Worm (Caenorhabditis elegans) whole organism, L1 larva: ENCODE measurements around the gene R13D11.1.

Experiments
- C04F5.9 ChIP-seq: sonication (generic microtip); optimal IDR thresholded peaks from 2 replicates; lab custom pipeline; 2016; ENCODE audit warnings: missing genetic modification characterization, missing compliant biosample characterization
- C16A3.4 ChIP-seq: fragments of 150-350 bp; optimal IDR thresholded peaks from 2 replicates; lab custom pipeline; 2014; ENCODE audit warnings: missing biosample characterization, missing genetic modification characterization
- ceh-82 ChIP-seq, 3 experiments: fragments of 150-350 bp in 1 of 3; sonication (generic microtip) in 2 of 3; optimal IDR thresholded peaks; 2 replicates each; lab custom pipeline; 2014 to 2017; ENCODE audit warnings: missing biosample characterization in 3 of 3, missing genetic modification characterization in 3 of 3
- ceh-90 ChIP-seq: sonication (generic microtip); optimal IDR thresholded peaks from 2 replicates; lab custom pipeline; 2016; ENCODE audit warnings: missing genetic modification characterization, missing compliant biosample characterization
- ces-1 ChIP-seq: fragments of 150-350 bp; optimal IDR thresholded peaks from 2 replicates; lab custom pipeline; 2014; ENCODE audit warnings: missing biosample characterization, missing genetic modification reagents, missing genetic modification characterization
- dsc-1 ChIP-seq: sonication (generic microtip); optimal IDR thresholded peaks from 2 replicates; lab custom pipeline; 2016; ENCODE audit warnings: mild to moderate bottlenecking, missing genetic modification characterization, missing compliant biosample characterization
- efl-1 ChIP-seq, 4 experiments: fragments of 150-350 bp; optimal IDR thresholded peaks in 3 of 4; peaks in 1 of 4; 1 replicate in 1 of 4; 2 replicates in 3 of 4; lab custom pipeline; 2014; ENCODE audit warnings: missing biosample characterization in 2 of 4, missing genetic modification characterization in 2 of 4, missing genetic modification reagents in 2 of 4
- elt-3 ChIP-seq, 6 experiments: fragments of 150-350 bp in 1 of 6; sonication (generic microtip); optimal IDR thresholded peaks; 2 replicates each; lab custom pipeline; 2017 to 2018; ENCODE audit warnings: missing biosample characterization in 6 of 6, missing genetic modification characterization in 6 of 6, inconsistent platforms in 1 of 6
- ets-5 ChIP-seq: fragments of 200-800 bp; sonication (Bioruptor generic); IDR thresholded peaks from 2 replicates; pipeline ENCODE4 v1.3.6; 2022; ENCODE audit warnings: missing genetic modification characterization, missing compliant biosample characterization
- fkh-10 ChIP-seq: sonication (generic microtip); optimal IDR thresholded peaks from 2 replicates; lab custom pipeline; 2017; ENCODE audit warnings: missing biosample characterization, missing genetic modification reagents, missing genetic modification characterization
- fkh-4 ChIP-seq: sonication (generic microtip); optimal IDR thresholded peaks from 2 replicates; lab custom pipeline; 2016; ENCODE audit warnings: missing compliant biosample characterization, missing genetic modification characterization, borderline replicate concordance
- fkh-8 ChIP-seq: sonication (generic microtip); optimal IDR thresholded peaks from 2 replicates; lab custom pipeline; 2016; ENCODE audit warnings: mild to moderate bottlenecking, missing genetic modification characterization, missing compliant biosample characterization
- grh-1 ChIP-seq: fragments of 200-800 bp; sonication (Bioruptor generic); IDR thresholded peaks from 2 replicates; pipeline ENCODE4 v1.3.6; 2022; ENCODE audit warnings: missing genetic modification reagents, missing genetic modification characterization, missing compliant biosample characterization
- hlh-17 ChIP-seq: fragments of 200-800 bp; sonication (Bioruptor generic); optimal IDR thresholded peaks from 2 replicates; lab custom pipeline; 2018; ENCODE audit warnings: missing genetic modification characterization, mild to moderate bottlenecking, missing compliant biosample characterization, moderate library complexity, borderline replicate concordance
- isw-1 ChIP-seq: fragments of 200-800 bp; sonication (Bioruptor generic); IDR thresholded peaks from 2 replicates; pipeline ENCODE4 v1.3.6; 2022; ENCODE audit warnings: missing genetic modification characterization, missing compliant biosample characterization
- jun-1 ChIP-seq: fragments of 150-350 bp; optimal IDR thresholded peaks from 2 replicates; lab custom pipeline; 2014; ENCODE audit warnings: missing biosample characterization, missing genetic modification reagents, missing genetic modification characterization
- lin-13 ChIP-seq: fragments of 150-350 bp; optimal IDR thresholded peaks from 2 replicates; lab custom pipeline; 2014; ENCODE audit warnings: missing biosample characterization, missing genetic modification reagents, missing genetic modification characterization
- lin-14 ChIP-seq: fragments of 200-800 bp; sonication (Bioruptor generic); optimal IDR thresholded peaks from 2 replicates; lab custom pipeline; 2018; ENCODE audit warnings: mild to moderate bottlenecking, missing genetic modification characterization, moderate library complexity, missing compliant biosample characterization
- lir-3 ChIP-seq: sonication (generic microtip); optimal IDR thresholded peaks from 2 replicates; lab custom pipeline; 2016; ENCODE audit warnings: mild to moderate bottlenecking, missing genetic modification characterization, moderate library complexity, missing compliant biosample characterization; ENCODE audit not compliant: poor library complexity
- mab-9 ChIP-seq: fragments of 200-800 bp; sonication (Bioruptor generic); IDR thresholded peaks from 2 replicates; pipeline ENCODE4 v1.3.6; 2022; ENCODE audit warnings: missing genetic modification reagents, missing genetic modification characterization, missing compliant biosample characterization
- mef-2 ChIP-seq: fragments of 150-350 bp; optimal IDR thresholded peaks from 2 replicates; lab custom pipeline; 2014; ENCODE audit warnings: missing biosample characterization, missing genetic modification characterization
- mep-1 ChIP-seq: fragments of 150-350 bp; optimal IDR thresholded peaks from 2 replicates; lab custom pipeline; 2014; ENCODE audit warnings: missing biosample characterization, missing genetic modification characterization
- nhr-11 ChIP-seq: fragments of 150-350 bp; optimal IDR thresholded peaks from 2 replicates; lab custom pipeline; 2014; ENCODE audit warnings: missing biosample characterization, missing genetic modification characterization
- nhr-12 ChIP-seq: sonication (generic microtip); optimal IDR thresholded peaks from 2 replicates; lab custom pipeline; 2017; ENCODE audit warnings: missing biosample characterization, missing genetic modification characterization
- nhr-20 ChIP-seq: sonication (generic microtip); optimal IDR thresholded peaks from 2 replicates; lab custom pipeline; 2016; ENCODE audit warnings: mild to moderate bottlenecking, missing genetic modification characterization, missing compliant biosample characterization
- nhr-28 ChIP-seq: fragments of 150-350 bp; optimal IDR thresholded peaks from 2 replicates; lab custom pipeline; 2014; ENCODE audit warnings: missing biosample characterization, missing genetic modification characterization
- nhr-84 ChIP-seq: sonication (generic microtip); optimal IDR thresholded peaks from 2 replicates; lab custom pipeline; 2017; ENCODE audit warnings: missing biosample characterization, missing genetic modification characterization
- nhr-90 ChIP-seq: sonication (generic microtip); optimal IDR thresholded peaks from 2 replicates; lab custom pipeline; 2016; ENCODE audit warnings: mild to moderate bottlenecking, missing genetic modification characterization, missing compliant biosample characterization; ENCODE audit not compliant: poor library complexity
- pqm-1 ChIP-seq: sonication (generic microtip); optimal IDR thresholded peaks from 3 replicates; lab custom pipeline; 2017; ENCODE audit warnings: missing biosample characterization, missing genetic modification characterization
- skn-1 ChIP-seq: fragments of 150-350 bp; optimal IDR thresholded peaks from 2 replicates; lab custom pipeline; 2014; ENCODE audit warnings: missing biosample characterization, missing genetic modification characterization
- snpc-4 ChIP-seq: fragments of 150-350 bp; optimal IDR thresholded peaks from 2 replicates; lab custom pipeline; 2014; ENCODE audit warnings: missing biosample characterization, missing genetic modification characterization
- snu-23 ChIP-seq: sonication (generic microtip); optimal IDR thresholded peaks from 2 replicates; lab custom pipeline; 2016; ENCODE audit warnings: missing genetic modification characterization, missing compliant biosample characterization
- sox-4 ChIP-seq: sonication (generic microtip); optimal IDR thresholded peaks from 2 replicates; lab custom pipeline; 2016; ENCODE audit warnings: missing genetic modification characterization, missing compliant biosample characterization
- sptf-1 ChIP-seq: fragments of 150-350 bp; optimal IDR thresholded peaks from 2 replicates; lab custom pipeline; 2014; ENCODE audit warnings: missing biosample characterization, missing genetic modification characterization
- swsn-7 ChIP-seq: sonication (generic microtip); optimal IDR thresholded peaks from 2 replicates; lab custom pipeline; 2016; ENCODE audit warnings: missing genetic modification characterization, missing compliant biosample characterization
- tlp-1 ChIP-seq: fragments of 150-350 bp; optimal IDR thresholded peaks from 2 replicates; lab custom pipeline; 2014; ENCODE audit warnings: missing biosample characterization, missing genetic modification characterization
- unc-30 ChIP-seq: sonication (generic microtip); optimal IDR thresholded peaks from 2 replicates; lab custom pipeline; 2017; ENCODE audit warnings: missing biosample characterization, missing genetic modification characterization
- unc-62 ChIP-seq: fragments of 150-350 bp; optimal IDR thresholded peaks from 2 replicates; lab custom pipeline; 2014; ENCODE audit warnings: missing biosample characterization, missing genetic modification reagents, missing genetic modification characterization
- vab-15 ChIP-seq: sonication (generic microtip); optimal IDR thresholded peaks from 2 replicates; lab custom pipeline; 2017; ENCODE audit warnings: missing genotype, mild to moderate bottlenecking, missing genetic modification characterization, missing compliant biosample characterization
- zip-4 ChIP-seq: fragments of 200-800 bp; sonication (Bioruptor generic); optimal IDR thresholded peaks from 2 replicates; lab custom pipeline; 2018; ENCODE audit warnings: mild to moderate bottlenecking, missing genetic modification characterization, moderate library complexity, missing compliant biosample characterization

R13D11.1 gene

DNA sequence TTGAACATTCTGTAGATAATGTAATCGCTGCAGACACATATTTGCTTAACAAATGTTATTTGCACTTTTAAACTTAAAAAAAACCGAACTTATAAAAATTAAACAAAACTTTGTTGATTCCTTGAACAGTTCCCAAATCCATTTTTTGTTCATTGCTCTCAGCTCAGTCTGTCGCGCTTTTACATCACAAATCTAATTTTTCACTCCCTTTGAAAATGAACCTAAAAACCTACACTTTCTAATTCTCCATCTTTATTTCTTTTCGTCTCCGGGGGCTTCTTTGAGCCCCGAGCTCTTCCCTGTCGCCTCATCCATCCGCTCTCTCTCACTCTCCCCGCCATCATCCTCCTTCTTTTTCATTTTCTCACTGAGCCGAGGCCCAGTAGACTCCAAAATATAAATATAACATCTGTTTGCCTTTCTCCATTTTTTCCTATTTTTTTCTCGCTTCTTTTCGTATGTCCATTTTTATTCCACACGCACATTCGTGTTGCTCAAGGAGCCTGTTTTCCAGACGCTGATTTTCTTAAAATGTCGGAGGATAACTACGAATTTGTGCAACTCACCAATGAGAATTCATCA lies 6.9 kb upstream of the R13D11.1 start, which contains the start of gene R13D11.4:
R13D11.4 (plus strand) TSS at position 532 of the 582 bp plus-strand sequence.
- TF ChIP-seq C16A3.4 (tag; lab: Kevin White, UChicago) (no peak), nhr-12 (no peak), nhr-20 (peak; percentile 32), mef-2 (tag; lab: Kevin White, UChicago) (no peak), sptf-1 (tag; lab: Kevin White, UChicago) (no peak), fkh-10 (peak; percentile 39), nhr-28 (tag; lab: Kevin White, UChicago) (no peak), pqm-1 (no peak), C04F5.9 (no peak), ces-1 (GFP tag; lab: Kevin White, UChicago) (peak; percentile 12), ceh-82 (tag; optimal IDR thresholded peaks at IDR 0.05; lab: Kevin White, UChicago) (peak in 1 of 3 experiments; percentile 39), efl-1 (optimal IDR thresholded peaks at IDR 0.05; lab: Kevin White, UChicago) (peak in 1 of 2 experiments; percentile 2), efl-1 (GFP tag; optimal IDR thresholded peaks at IDR 0.05 in 1 of 2; lab: Kevin White, UChicago) (peak in 1 of 2 experiments; percentile 84), zip-4 (GFP tag; lab: Kevin White, UChicago) (no peak), fkh-4 (tag; lab: Kevin White, UChicago) (no peak), dsc-1 (tag; lab: Kevin White, UChicago) (peak; percentile 46), sox-4 (no peak), snpc-4 (tag; lab: Kevin White, UChicago) (no peak), skn-1 (tag; lab: Kevin White, UChicago) (peak; percentile 8), ets-5 (no peak), swsn-7 (peak; percentile 16), snu-23 (peak; percentile 28), nhr-90 (tag; lab: Kevin White, UChicago) (no peak), elt-3 (tag; optimal IDR thresholded peaks at IDR 0.05; lab: Kevin White, UChicago) (no peak), jun-1 (tag; lab: Kevin White, UChicago) (no peak)

DNA sequence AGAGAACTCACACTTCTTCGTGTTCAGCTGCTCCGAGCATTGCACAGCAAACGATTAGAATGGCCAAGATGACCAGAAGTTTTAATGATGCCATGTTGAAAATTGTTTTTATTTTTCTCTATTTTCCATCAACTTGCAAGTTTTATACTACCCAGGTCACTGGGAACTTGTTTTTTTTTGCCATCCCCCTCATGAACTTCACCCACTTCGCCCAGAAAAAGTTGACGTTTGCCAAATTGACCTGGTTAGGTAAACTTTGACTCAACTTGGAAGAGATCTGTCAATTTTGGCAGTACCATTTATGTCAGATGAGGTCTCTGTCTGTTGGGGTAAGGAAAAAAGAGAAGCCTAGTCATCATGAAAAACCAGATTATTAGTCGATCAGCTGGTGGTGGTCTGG lies 4.2 kb upstream of the R13D11.1 start, which contains the start of gene R13D11.10:
R13D11.10 (minus strand) TSS at position 101 of the 400 bp plus-strand sequence.
- TF ChIP-seq ceh-90 (tag; lab: Kevin White, UChicago) (no peak), nhr-11 (tag; lab: Kevin White, UChicago) (no peak), fkh-10 (no peak), fkh-8 (tag; lab: Kevin White, UChicago) (no peak), unc-30 (tag; lab: Kevin White, UChicago) (no peak), nhr-90 (tag; lab: Kevin White, UChicago) (no peak), mab-9 (no peak), isw-1 (GFP tag; lab: Robert Waterston, UW) (no peak), mep-1 (no peak), lir-3 (tag; lab: Kevin White, UChicago) (no peak), grh-1 (GFP tag; lab: Robert Waterston, UW) (no peak), nhr-12 (no peak), vab-15 (tag; lab: Kevin White, UChicago) (no peak), nhr-84 (no peak)

DNA sequence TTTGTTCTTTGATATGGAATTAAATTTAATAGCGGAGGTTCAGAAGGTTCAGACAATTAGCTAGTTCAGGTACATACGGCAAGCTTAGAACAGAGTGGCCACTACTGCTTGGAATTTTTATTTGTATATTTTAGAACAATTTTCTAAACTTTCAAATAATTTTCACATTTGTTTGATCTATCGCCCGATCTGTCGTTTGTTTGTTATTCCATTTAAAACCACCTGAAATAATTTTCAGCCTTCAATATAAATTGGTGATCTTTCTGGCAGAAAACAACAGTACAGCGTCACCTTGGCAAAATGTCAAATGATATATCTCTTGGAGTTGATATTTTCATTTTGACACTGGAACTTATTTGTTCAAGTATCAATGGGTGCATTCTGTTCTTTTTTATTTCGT lies 2.6 kb upstream of the R13D11.1 start, which contains the start of gene R13D11.3:
R13D11.3 (plus strand) TSS at position 301 of the 400 bp plus-strand sequence.
- TF ChIP-seq snpc-4 (tag; lab: Kevin White, UChicago) = no peak
- no peak for TF ChIP-seq vab-15 (tag; lab: Kevin White, UChicago)
- TF ChIP-seq tlp-1 (tag; lab: Kevin White, UChicago) = no peak
- TF ChIP-seq mep-1 = no peak
- no peak for TF ChIP-seq lin-14
- no peak for TF ChIP-seq unc-62 (GFP tag; lab: Kevin White, UChicago)
- no peak for TF ChIP-seq hlh-17
- TF ChIP-seq lin-13 (GFP tag; lab: Kevin White, UChicago) = no peak
- no peak for TF ChIP-seq nhr-90 (tag; lab: Kevin White, UChicago)
- TF ChIP-seq, all 84 proteins: peak for 0
